Worm (Caenorhabditis elegans): ENCODE results near the gene snx-14.

DNA sequence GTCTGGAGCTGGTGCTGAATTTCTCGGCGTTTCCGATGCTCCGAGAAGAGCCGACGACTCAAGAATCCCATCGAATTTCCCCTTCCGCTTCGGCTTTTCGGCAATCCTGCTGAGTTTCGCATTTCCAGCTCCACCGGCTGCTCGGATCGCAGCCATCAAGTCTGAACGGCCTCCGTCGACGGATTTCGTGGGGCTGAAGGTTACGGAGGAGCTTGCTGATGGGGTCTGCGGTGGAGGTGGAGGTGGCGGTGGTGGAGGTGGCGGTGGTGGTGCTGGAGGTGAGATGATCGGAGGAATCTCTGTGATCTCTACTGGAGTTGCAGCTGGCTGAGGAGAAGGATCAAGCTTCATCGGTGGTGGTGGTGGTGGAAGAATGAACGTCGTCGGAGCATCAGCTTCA lies 12.0 kb upstream of the snx-14 start:
- no peak for TF ChIP-seq unc-62 (GFP tag; optimal IDR thresholded peaks at IDR 0.05)
- TF ChIP-seq blmp-1 (tag; optimal IDR thresholded peaks at IDR 0.05), result no peak
- no peak for TF ChIP-seq nhr-2 (tag; optimal IDR thresholded peaks at IDR 0.05)

Data from whole organism, mixed stage, embryonic.